3 worm cellular contexts compared by ENCODE assay signal in genomic region chrV:12854766-12855165, ce11.
TF ChIP-seq lines count a peak whose summit lies in the region.

TSS of gene C44H9.7 (minus strand) at chrV:12854866.

TF ChIP-seq in whole organism, L1 larva, 84 proteins besides CTCF, POLR2A, EP300 and RAD21:
- no peak for TF ChIP-seq fkh-10 (GFP tag; optimal IDR thresholded peaks at IDR 0.05; lab: Kevin White, UChicago)
- TF ChIP-seq Y116A8C.19 (tag; optimal IDR thresholded peaks at IDR 0.05; lab: Kevin White, UChicago; ENCODE audit: borderline replicate concordance) = no peak
- TF ChIP-seq aly-2 (tag; optimal IDR thresholded peaks at IDR 0.05; lab: Kevin White, UChicago) = no peak
- TF ChIP-seq hpl-2 (GFP tag; optimal IDR thresholded peaks at IDR 0.05; lab: Kevin White, UChicago) = no peak
- no peak for TF ChIP-seq egl-27 (tag; optimal IDR thresholded peaks at IDR 0.05; lab: Kevin White, UChicago)
- TF ChIP-seq sptf-1 (tag; optimal IDR thresholded peaks at IDR 0.05; lab: Kevin White, UChicago) = no peak
- TF ChIP-seq elt-2 (tag; optimal IDR thresholded peaks at IDR 0.05; lab: Kevin White, UChicago) = peak; percentile 5

TF ChIP-seq in whole organism, L3 larva, 47 proteins besides CTCF, POLR2A, EP300 and RAD21:
- TF ChIP-seq elt-2 (tag; optimal IDR thresholded peaks at IDR 0.05; lab: Kevin White, UChicago) (peak; percentile 7), ztf-4 (tag; optimal IDR thresholded peaks at IDR 0.05; lab: Kevin White, UChicago) (no peak), nhr-67 (tag; optimal IDR thresholded peaks at IDR 0.05; lab: Kevin White, UChicago) (no peak), nfya-1 (tag; optimal IDR thresholded peaks at IDR 0.05; lab: Kevin White, UChicago; ENCODE audit: insufficient read depth) (no peak), fkh-10 (GFP tag; optimal IDR thresholded peaks at IDR 0.05; lab: Kevin White, UChicago) (no peak), lin-39 (tag; optimal IDR thresholded peaks at IDR 0.05; lab: Kevin White, UChicago) (no peak)

TF ChIP-seq in whole organism, late embryonic, 69 proteins besides CTCF, POLR2A, EP300 and RAD21:
- TF ChIP-seq gmeb-2 (tag; optimal IDR thresholded peaks at IDR 0.05; lab: Kevin White, UChicago) (no peak), tbx-2 (tag; optimal IDR thresholded peaks at IDR 0.05; lab: Kevin White, UChicago) (no peak), elt-2 (tag; optimal IDR thresholded peaks at IDR 0.05; lab: Kevin White, UChicago) (peak; percentile 53)
TF ChIP-seq in whole organism, late embryonic: peak in this region for 1.

Comparison
In these comparisons a context has a peak if more than half of its experiments do, and no peak if none do; other contexts are left out.
1. Of the 10 proteins assayed by ChIP-seq in both whole organism, L1 larva and whole organism, late embryonic: peak only in whole organism, L1 larva: none; only in whole organism, late embryonic: none; in both: elt-2; in neither: 9.